Worm (Caenorhabditis elegans): ENCODE results near the gene swt-6.
A peak's percentile ranks its signal among the peaks of the same experiment; 100 is the strongest.

swt-6 gene

DNA sequence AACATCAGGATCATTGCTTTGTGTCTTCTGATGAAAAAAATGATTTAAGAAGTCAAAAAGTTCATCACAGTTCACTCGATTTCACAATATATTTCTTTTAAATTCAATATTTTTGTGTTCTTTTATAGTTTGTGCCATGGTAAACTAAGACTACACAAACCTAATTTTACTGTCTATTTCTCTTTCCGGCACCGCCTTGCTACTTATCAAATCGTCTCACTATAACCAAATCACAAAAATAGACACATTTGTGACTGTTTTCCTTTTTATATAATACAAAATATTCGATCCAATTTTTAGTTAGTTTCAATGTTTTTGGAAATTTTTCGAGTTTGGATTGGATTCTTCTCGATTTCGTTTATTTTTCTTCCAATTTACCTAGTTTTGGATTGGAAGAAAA, at the start of gene swt-6:
swt-6 (plus strand) TSS at position 301 of the 400 bp plus-strand sequence.
- TF ChIP-seq W03F9.2 (tag; optimal IDR thresholded peaks at IDR 0.05): no peak
- no peak for TF ChIP-seq him-1 (tag; optimal IDR thresholded peaks at IDR 0.05)
- no peak for TF ChIP-seq dao-5 (tag; optimal IDR thresholded peaks at IDR 0.05)

ce11 chrV:13904446-13904845, 49.7 kb upstream of the swt-6 start, which contains the start of gene stdh-3:
Gene stdh-3 (plus strand): TSS chrV:13904611.
- TF ChIP-seq W03F9.2 (tag; optimal IDR thresholded peaks at IDR 0.05) (no peak), dao-5 (tag; optimal IDR thresholded peaks at IDR 0.05) (no peak), him-1 (tag; optimal IDR thresholded peaks at IDR 0.05) (no peak)

DNA sequence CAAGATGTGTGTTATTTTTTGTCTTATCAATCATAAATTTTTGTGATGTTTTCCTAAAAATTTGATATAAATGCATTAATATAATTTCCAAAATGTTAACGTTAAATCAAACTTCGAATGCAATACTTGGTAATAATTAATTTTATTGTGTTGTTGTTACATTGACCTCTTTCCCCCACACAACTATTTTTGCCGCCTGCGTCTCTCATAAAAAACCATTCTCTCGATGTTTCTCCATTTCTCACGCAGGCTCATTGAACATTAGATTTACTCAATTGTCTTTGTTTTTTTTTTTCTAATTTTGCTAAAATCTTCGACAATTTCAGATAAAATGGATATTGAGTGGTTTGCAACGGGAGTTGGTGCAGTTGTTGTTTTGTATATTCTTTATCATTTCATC, 48.0 kb upstream of the swt-6 start, which contains the start of gene stdh-1:
stdh-1 (plus strand) TSS at position 327 of the 400 bp plus-strand sequence.
- no peak for TF ChIP-seq dao-5 (tag; optimal IDR thresholded peaks at IDR 0.05)

DNA sequence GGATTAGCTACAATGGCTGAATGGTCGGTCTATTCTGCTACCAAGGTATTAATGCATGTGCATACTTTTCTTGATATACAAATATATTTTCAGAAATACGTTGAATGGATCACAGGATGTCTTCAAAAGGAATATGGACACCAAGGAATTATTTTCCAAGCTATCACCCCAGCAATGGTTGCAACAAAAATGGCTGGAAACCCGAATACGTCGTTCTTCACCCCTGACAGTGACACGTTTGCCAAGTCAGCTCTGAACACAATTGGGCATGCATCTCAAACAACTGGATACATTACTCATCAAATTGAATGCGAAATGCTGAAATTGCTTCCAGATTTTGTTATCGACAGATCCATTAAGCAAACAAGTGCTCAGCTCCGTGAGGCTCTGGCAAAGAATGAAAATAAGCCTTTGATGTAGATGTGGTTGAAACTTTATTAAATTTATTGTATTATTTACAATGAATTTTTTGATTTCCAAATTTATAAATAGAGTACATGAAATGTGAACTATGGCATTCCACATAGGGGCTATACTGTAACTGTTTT, 46.5 kb upstream of the swt-6 start:
- TF ChIP-seq dao-5 (tag; optimal IDR thresholded peaks at IDR 0.05): no peak
- no peak for TF ChIP-seq him-1 (tag; optimal IDR thresholded peaks at IDR 0.05)
- TF ChIP-seq W03F9.2 (tag; optimal IDR thresholded peaks at IDR 0.05): no peak

DNA sequence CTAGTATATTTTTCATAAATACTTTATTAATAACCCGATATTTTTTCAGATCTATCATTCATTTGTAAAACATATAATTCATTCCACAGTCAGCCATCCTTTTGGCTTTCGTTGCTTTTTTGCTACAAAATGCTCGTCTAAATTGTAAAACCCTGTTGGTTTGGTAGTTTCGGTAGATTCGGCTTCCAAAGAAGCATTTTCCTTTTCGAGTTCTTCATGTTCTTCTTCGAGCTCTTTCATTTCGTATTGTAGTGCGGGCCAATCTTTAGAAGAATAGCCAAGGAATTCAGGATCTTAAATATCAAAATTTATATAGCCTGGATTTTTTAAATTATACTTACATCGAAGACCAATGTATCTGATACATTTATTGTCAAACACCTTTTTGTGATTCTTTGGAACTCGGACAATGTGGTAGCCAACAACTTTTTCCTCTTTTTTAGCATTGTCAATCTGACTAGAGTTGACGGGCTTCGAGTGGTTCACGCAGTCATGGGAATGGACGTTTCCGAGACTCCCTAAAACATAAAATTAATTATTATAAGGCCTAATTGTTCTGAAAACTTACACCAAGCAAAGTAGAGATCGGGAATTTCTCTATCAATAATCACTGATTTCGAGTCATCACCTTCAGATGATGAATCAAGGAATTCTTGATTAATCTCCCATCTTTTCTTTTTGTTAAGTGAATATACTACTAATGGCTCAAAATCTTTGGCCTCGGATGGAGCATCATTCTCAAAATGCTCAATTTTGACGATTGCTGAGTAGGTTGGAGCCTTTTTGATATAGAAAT, 45.8 kb upstream of the swt-6 start:
- TF ChIP-seq dao-5 (tag; optimal IDR thresholded peaks at IDR 0.05): no peak
- TF ChIP-seq him-1 (tag; optimal IDR thresholded peaks at IDR 0.05): no peak
- no peak for TF ChIP-seq W03F9.2 (tag; optimal IDR thresholded peaks at IDR 0.05)

DNA sequence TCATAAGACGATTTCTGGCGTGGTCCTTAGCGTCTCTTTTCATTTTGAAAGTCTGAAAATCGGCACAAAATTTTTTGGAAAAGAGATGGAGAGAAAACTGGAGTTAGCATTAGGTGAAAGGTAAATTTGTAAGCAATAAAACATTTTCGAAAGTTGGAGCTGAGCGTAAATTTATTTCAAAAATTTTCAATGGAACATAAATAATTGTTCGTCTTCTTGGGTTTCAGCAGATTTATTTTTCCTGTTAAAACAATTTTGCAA, 45.3 kb upstream of the swt-6 start, which contains the start of gene C06B3.6:
C06B3.6 (minus strand) TSS at position 52 of the 261 bp plus-strand sequence.
- TF ChIP-seq him-1 (tag; optimal IDR thresholded peaks at IDR 0.05) (no peak), W03F9.2 (tag; optimal IDR thresholded peaks at IDR 0.05) (no peak), dao-5 (tag; optimal IDR thresholded peaks at IDR 0.05) (no peak)

DNA sequence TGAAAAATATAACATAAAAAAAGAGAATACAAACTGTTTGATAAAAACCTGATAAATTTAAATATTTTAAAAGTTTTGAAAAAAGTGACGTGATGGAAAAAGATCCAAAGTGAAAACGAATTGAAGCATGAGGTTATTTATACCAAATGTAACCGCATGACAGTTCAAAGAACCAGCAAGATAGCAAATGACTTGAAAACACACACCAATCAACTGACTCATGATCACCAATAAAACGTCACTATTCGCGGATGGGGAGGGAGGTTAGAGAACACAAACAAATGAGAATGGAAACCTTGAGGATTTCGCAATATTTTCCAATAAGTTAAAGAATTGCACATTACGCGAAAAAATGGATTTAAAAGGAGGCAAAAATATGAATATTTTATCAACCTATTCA, 44.8 kb upstream of the swt-6 start, which contains the start of gene C06B3.7:
C06B3.7 (plus strand) TSS at position 287 of the 400 bp plus-strand sequence.
- TF ChIP-seq W03F9.2 (tag; optimal IDR thresholded peaks at IDR 0.05) (peak; percentile 73), him-1 (tag; optimal IDR thresholded peaks at IDR 0.05) (no peak)

- no peak for TF ChIP-seq dao-5 (tag; optimal IDR thresholded peaks at IDR 0.05)
- TF ChIP-seq him-1 (tag; optimal IDR thresholded peaks at IDR 0.05): no peak
- no peak for TF ChIP-seq W03F9.2 (tag; optimal IDR thresholded peaks at IDR 0.05)
Measured at ce11 chrV:13915390-13915789, 38.8 kb upstream of the swt-6 start, which contains the start of gene gcy-32. Gene gcy-32 (minus strand): TSS chrV:13915490.

DNA sequence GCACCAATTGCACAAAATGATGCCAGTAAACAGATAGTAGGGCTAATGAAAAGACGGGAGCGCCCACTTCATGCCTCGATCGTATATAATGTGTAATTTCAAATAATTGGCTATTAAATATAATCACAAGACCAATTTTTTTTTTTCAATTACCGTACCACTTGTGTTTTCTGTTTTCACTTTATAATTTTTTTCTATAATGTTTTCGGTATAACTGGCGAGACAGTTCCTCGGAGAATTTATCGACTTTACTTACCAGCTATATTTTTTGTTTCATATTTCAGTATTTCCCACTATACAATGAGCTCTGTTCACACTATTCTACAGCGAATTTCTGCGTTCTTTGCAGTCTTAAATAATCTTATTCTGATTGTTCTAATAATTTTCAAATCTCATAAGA, 38.0 kb upstream of the swt-6 start, which contains the start of gene str-252:
str-252 (plus strand) TSS at position 301 of the 400 bp plus-strand sequence.
- TF ChIP-seq W03F9.2 (tag; optimal IDR thresholded peaks at IDR 0.05) (no peak), dao-5 (tag; optimal IDR thresholded peaks at IDR 0.05) (no peak), him-1 (tag; optimal IDR thresholded peaks at IDR 0.05) (no peak)

DNA sequence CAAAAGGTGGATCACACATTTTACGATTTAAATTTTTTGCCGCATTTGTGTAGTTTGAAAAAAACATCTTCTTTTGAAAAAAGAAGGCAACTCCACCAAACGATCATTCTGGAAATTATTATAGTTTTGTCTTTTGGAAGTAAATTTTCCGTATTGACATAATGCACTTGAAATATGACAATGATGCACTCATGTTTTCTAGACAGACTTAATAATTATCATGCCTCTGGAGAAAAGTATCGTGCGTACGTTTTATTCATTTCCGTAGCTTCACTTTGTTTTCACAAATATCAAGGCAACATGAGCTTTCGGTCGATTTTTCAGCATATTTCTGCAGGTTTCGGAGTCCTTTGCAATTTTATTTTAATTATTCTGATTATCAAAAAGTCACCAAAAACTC, 35.8 kb upstream of the swt-6 start, which contains the start of gene str-250:
str-250 (plus strand) TSS at position 301 of the 400 bp plus-strand sequence.
- no peak for TF ChIP-seq him-1 (tag; optimal IDR thresholded peaks at IDR 0.05)
- no peak for TF ChIP-seq dao-5 (tag; optimal IDR thresholded peaks at IDR 0.05)
- TF ChIP-seq W03F9.2 (tag; optimal IDR thresholded peaks at IDR 0.05): no peak

- TF ChIP-seq dao-5 (tag; optimal IDR thresholded peaks at IDR 0.05) (no peak), W03F9.2 (tag; optimal IDR thresholded peaks at IDR 0.05) (no peak), him-1 (tag; optimal IDR thresholded peaks at IDR 0.05) (no peak)
Measured at ce11 chrV:13920730-13921129, 33.4 kb upstream of the swt-6 start, which contains the start of gene srx-42. Gene srx-42 (plus strand): TSS chrV:13921030.

- TF ChIP-seq dao-5 (tag; optimal IDR thresholded peaks at IDR 0.05): no peak
- no peak for TF ChIP-seq W03F9.2 (tag; optimal IDR thresholded peaks at IDR 0.05)
- TF ChIP-seq him-1 (tag; optimal IDR thresholded peaks at IDR 0.05): no peak
Measured at ce11 chrV:13923851-13924250, 30.3 kb upstream of the swt-6 start, which contains the start of gene srxa-11. Gene srxa-11 (plus strand): TSS chrV:13924151.

DNA sequence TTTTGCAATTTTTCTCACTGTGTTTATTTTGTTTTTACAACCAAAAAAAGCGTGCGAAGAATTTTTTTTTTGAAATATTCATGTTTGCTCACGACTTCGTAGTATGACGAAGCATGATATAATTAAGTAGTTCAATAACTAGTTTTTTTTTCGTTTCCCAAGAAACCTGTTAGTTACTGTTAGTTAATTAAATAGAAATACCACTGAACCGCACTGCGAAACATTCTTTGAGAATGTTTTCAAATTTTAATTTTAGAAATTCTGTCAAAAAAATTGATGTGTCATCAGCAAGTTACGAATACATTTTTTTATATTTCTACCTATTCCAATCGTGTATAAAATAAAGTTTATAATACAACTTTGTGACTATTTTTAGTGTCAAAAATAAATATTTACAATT, 27.8 kb upstream of the swt-6 start, which contains the start of gene srxa-12:
srxa-12 (plus strand) TSS at position 301 of the 400 bp plus-strand sequence.
- no peak for TF ChIP-seq him-1 (tag; optimal IDR thresholded peaks at IDR 0.05)
- no peak for TF ChIP-seq W03F9.2 (tag; optimal IDR thresholded peaks at IDR 0.05)
- no peak for TF ChIP-seq dao-5 (tag; optimal IDR thresholded peaks at IDR 0.05)

DNA sequence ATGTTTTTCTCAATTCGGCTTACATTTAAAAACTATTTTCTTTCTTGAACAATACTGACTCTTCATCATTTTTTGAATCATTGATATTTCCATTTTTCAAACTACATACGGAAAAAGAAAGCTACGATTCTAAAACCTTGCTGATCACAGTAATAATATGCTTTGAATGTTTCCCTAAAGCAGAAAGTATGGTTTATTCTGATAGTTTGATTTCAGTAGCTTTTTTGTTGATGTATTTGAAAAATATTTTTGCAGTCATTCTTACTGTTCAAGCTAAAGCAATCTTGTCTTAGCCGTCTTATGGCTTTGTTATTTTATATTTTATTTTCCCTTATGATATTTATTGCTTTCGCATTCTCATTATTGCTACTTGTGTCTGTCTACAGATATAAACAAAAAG, 24.7 kb upstream of the swt-6 start, which contains the start of gene srxa-13:
srxa-13 (plus strand) TSS at position 301 of the 400 bp plus-strand sequence.
- TF ChIP-seq W03F9.2 (tag; optimal IDR thresholded peaks at IDR 0.05) (no peak), him-1 (tag; optimal IDR thresholded peaks at IDR 0.05) (no peak), dao-5 (tag; optimal IDR thresholded peaks at IDR 0.05) (no peak)
